In the genomic region with DNA sequence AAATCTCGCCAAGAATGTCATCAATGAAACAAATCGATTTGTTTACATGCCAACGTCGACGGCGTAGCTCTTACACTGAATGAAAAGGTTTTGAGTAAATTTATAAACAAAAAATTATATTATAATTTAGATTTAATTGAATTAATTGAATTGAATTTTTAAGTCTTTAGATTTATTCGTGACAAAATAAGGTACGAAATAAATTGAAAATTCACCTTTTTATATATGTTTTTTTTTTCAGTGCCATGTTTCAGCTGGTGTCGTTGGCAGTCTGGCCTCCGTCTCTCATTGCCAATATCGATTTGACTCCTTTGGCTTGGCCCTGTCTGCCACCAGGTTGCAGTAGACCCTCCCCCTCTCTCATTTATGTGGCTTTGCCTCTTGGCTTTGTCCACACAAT, we compare ENCODE assay signal across 4 fruit fly cellular contexts.
TF ChIP-seq lines count a peak whose summit lies in the region.

No protein-coding gene starts in this region.

- no peak for TF ChIP-seq CTCF in whole organism, embryonic (GFP tag; optimal IDR thresholded peaks at IDR 0.05; lab: Kevin White, UChicago)

TF ChIP-seq in whole organism, embryonic, 481 proteins besides CTCF, POLR2A, EP300 and RAD21 (continues in another document):
- TF ChIP-seq CG1602 (GFP tag; optimal IDR thresholded peaks at IDR 0.05; lab: Kevin White, UChicago), result no peak
- no peak for TF ChIP-seq CG6683 (GFP tag; optimal IDR thresholded peaks at IDR 0.05; lab: Kevin White, UChicago)
- no peak for TF ChIP-seq fu2 (GFP tag; optimal IDR thresholded peaks at IDR 0.05; lab: Kevin White, UChicago)
- TF ChIP-seq gem (tag; optimal IDR thresholded peaks at IDR 0.05; lab: Kevin White, UChicago), result peak; percentile 31
- TF ChIP-seq CG5953 (GFP tag; IDR thresholded peaks at IDR 0.05; lab: Robert Waterston, UW), result no peak
- TF ChIP-seq nom (GFP tag; optimal IDR thresholded peaks at IDR 0.05; lab: Kevin White, UChicago), result peak; percentile 69
- no peak for TF ChIP-seq Chrac-16 (GFP tag; optimal IDR thresholded peaks at IDR 0.05; lab: Kevin White, UChicago)
- no peak for TF ChIP-seq jumu (GFP tag; optimal IDR thresholded peaks at IDR 0.05; lab: Kevin White, UChicago)
- peak; percentile 11 for TF ChIP-seq CG8388 (GFP tag; optimal IDR thresholded peaks at IDR 0.05; lab: Kevin White, UChicago)
- no peak for TF ChIP-seq NFAT (GFP tag; IDR thresholded peaks at IDR 0.05; lab: Robert Waterston, UW)
- TF ChIP-seq ewg (GFP tag; optimal IDR thresholded peaks at IDR 0.05; lab: Kevin White, UChicago), result no peak
- TF ChIP-seq Meics (GFP tag; optimal IDR thresholded peaks at IDR 0.05; lab: Kevin White, UChicago), result no peak
- TF ChIP-seq PHDP (tag; optimal IDR thresholded peaks at IDR 0.05; lab: Kevin White, UChicago), result no peak
- no peak for TF ChIP-seq salm (tag; optimal IDR thresholded peaks at IDR 0.05; lab: Kevin White, UChicago)
- no peak for TF ChIP-seq dimm (GFP tag; IDR thresholded peaks at IDR 0.05; lab: Robert Waterston, UW)
- TF ChIP-seq Gug (GFP tag; IDR thresholded peaks at IDR 0.05; lab: Robert Waterston, UW), result no peak
- TF ChIP-seq Elba2 (GFP tag; optimal IDR thresholded peaks at IDR 0.05; lab: Kevin White, UChicago), result no peak
- no peak for TF ChIP-seq sens-2 (GFP tag; IDR thresholded peaks at IDR 0.05; lab: Robert Waterston, UW)
- TF ChIP-seq pum (GFP tag; optimal IDR thresholded peaks at IDR 0.05; lab: Kevin White, UChicago), result no peak
- no peak for TF ChIP-seq prd (optimal IDR thresholded peaks at IDR 0.05; lab: Kevin White, UChicago)
- TF ChIP-seq prd (GFP tag; IDR thresholded peaks at IDR 0.05; lab: Robert Waterston, UW), result peak; percentile 33; the same call in 1 of the 3 replicates
- no peak for TF ChIP-seq CG12104 (GFP tag; optimal IDR thresholded peaks at IDR 0.05; lab: Kevin White, UChicago)
- no peak for TF ChIP-seq CG17359 (tag; optimal IDR thresholded peaks at IDR 0.05; lab: Kevin White, UChicago)

TF ChIP-seq in whole organism, prepupa, 60 proteins besides CTCF, POLR2A, EP300 and RAD21 (continues in another document):
- peak; percentile 25 for TF ChIP-seq Sox14 (GFP tag; optimal IDR thresholded peaks at IDR 0.05; lab: Kevin White, UChicago)
- peak; percentile 23 for TF ChIP-seq Sox15 (GFP tag; optimal IDR thresholded peaks at IDR 0.05; lab: Kevin White, UChicago)
- TF ChIP-seq CG3919 (GFP tag; optimal IDR thresholded peaks at IDR 0.05; lab: Kevin White, UChicago), result peak; percentile 79
- TF ChIP-seq CG6808 (GFP tag; optimal IDR thresholded peaks at IDR 0.05; lab: Kevin White, UChicago), result peak; percentile 80
- peak; percentile 63 for TF ChIP-seq lz (GFP tag; optimal IDR thresholded peaks at IDR 0.05; lab: Kevin White, UChicago)
- TF ChIP-seq Hr39 (GFP tag; optimal IDR thresholded peaks at IDR 0.05; lab: Kevin White, UChicago), result peak; percentile 34
- peak; percentile 75 for TF ChIP-seq Ets96B (tag; optimal IDR thresholded peaks at IDR 0.05; lab: Kevin White, UChicago)
- peak; percentile 78 for TF ChIP-seq CG10669 (GFP tag; optimal IDR thresholded peaks at IDR 0.05; lab: Kevin White, UChicago)
- peak; percentile 80 for TF ChIP-seq esn (GFP tag; optimal IDR thresholded peaks at IDR 0.05; lab: Kevin White, UChicago)
- TF ChIP-seq svp (GFP tag; lab: Kevin White, UChicago), result peak; percentile 87
- peak; percentile 47 for TF ChIP-seq CG11762 (GFP tag; optimal IDR thresholded peaks at IDR 0.05; lab: Kevin White, UChicago; ENCODE audit: insufficient read depth)
- peak; percentile 35 for TF ChIP-seq CG11902 (GFP tag; optimal IDR thresholded peaks at IDR 0.05; lab: Kevin White, UChicago)
- peak; percentile 32 for TF ChIP-seq vri (GFP tag; optimal IDR thresholded peaks at IDR 0.05; lab: Kevin White, UChicago)
- peak; percentile 78 for TF ChIP-seq CG10631 (GFP tag; optimal IDR thresholded peaks at IDR 0.05; lab: Kevin White, UChicago)
- peak; percentile 93 for TF ChIP-seq Eip78C (GFP tag; lab: Kevin White, UChicago)
- peak; percentile 25 for TF ChIP-seq CG8319 (GFP tag; optimal IDR thresholded peaks at IDR 0.05; lab: Kevin White, UChicago)
- peak; percentile 76 to 81 for TF ChIP-seq ss (GFP tag; optimal IDR thresholded peaks at IDR 0.05; lab: Kevin White, UChicago)
- peak; percentile 56 for TF ChIP-seq cyc (GFP tag; optimal IDR thresholded peaks at IDR 0.05; lab: Kevin White, UChicago)
- peak; percentile 63 for TF ChIP-seq achi (GFP tag; optimal IDR thresholded peaks at IDR 0.05; lab: Kevin White, UChicago)
- TF ChIP-seq CG34406 (GFP tag; optimal IDR thresholded peaks at IDR 0.05; lab: Kevin White, UChicago), result peak; percentile 72
- TF ChIP-seq Gug (GFP tag; IDR thresholded peaks at IDR 0.05; lab: Robert Waterston, UW), result 0 out of 2 replicates have a peak, but pooled peaks have one; percentile 29
- peak; percentile 74 for TF ChIP-seq topi (GFP tag; optimal IDR thresholded peaks at IDR 0.05; lab: Kevin White, UChicago)

TF ChIP-seq in whole organism, pupa, 21 proteins besides CTCF, POLR2A, EP300 and RAD21:
- peak; percentile 61 for TF ChIP-seq CG14655 (GFP tag; optimal IDR thresholded peaks at IDR 0.05; lab: Kevin White, UChicago)
- peak; percentile 67 for TF ChIP-seq CG34367 (tag; optimal IDR thresholded peaks at IDR 0.05; lab: Kevin White, UChicago)
- TF ChIP-seq CG12605 (GFP tag; IDR thresholded peaks at IDR 0.05; lab: Robert Waterston, UW), result 0 out of 2 replicates have a peak, but pooled peaks have one; percentile 45
- TF ChIP-seq Snoo (tag; optimal IDR thresholded peaks at IDR 0.05; lab: Kevin White, UChicago), result peak; percentile 72
- no peak for TF ChIP-seq D1 (tag; optimal IDR thresholded peaks at IDR 0.05; lab: Kevin White, UChicago)
- peak; percentile 72 for TF ChIP-seq CG9948 (tag; optimal IDR thresholded peaks at IDR 0.05; lab: Kevin White, UChicago)
- peak; percentile 85 for TF ChIP-seq CG8159 (tag; optimal IDR thresholded peaks at IDR 0.05; lab: Kevin White, UChicago)
- TF ChIP-seq Pif1A (GFP tag; optimal IDR thresholded peaks at IDR 0.05; lab: Kevin White, UChicago), result peak; percentile 57
- no peak for TF ChIP-seq Ets98B (GFP tag; IDR thresholded peaks at IDR 0.05; lab: Robert Waterston, UW)
- no peak for TF ChIP-seq CG32121 (GFP tag; IDR thresholded peaks at IDR 0.05; lab: Robert Waterston, UW)
- no peak for TF ChIP-seq rn (GFP tag; IDR thresholded peaks at IDR 0.05; lab: Robert Waterston, UW)
- TF ChIP-seq CG13204 (GFP tag; optimal IDR thresholded peaks at IDR 0.05; lab: Kevin White, UChicago), result peak; percentile 62
- peak; percentile 80 for TF ChIP-seq EcR (GFP tag; optimal IDR thresholded peaks at IDR 0.05; lab: Kevin White, UChicago)
- no peak for TF ChIP-seq CG10348 (GFP tag; IDR thresholded peaks at IDR 0.05; lab: Robert Waterston, UW)
- TF ChIP-seq CG17806 (tag; optimal IDR thresholded peaks at IDR 0.05; lab: Kevin White, UChicago), result peak; percentile 73
- TF ChIP-seq CG15710 (tag; optimal IDR thresholded peaks at IDR 0.05; lab: Kevin White, UChicago), result peak; percentile 88
- TF ChIP-seq CG8301 (tag; optimal IDR thresholded peaks at IDR 0.05; lab: Kevin White, UChicago), result peak; percentile 31
- TF ChIP-seq CG4496 (GFP tag; IDR thresholded peaks at IDR 0.05; lab: Robert Waterston, UW), result no peak
- peak; percentile 50 for TF ChIP-seq gl (tag; optimal IDR thresholded peaks at IDR 0.05; lab: Kevin White, UChicago)
- peak; percentile 62 for TF ChIP-seq Pif1B (GFP tag; optimal IDR thresholded peaks at IDR 0.05; lab: Kevin White, UChicago)
- 0 out of 3 replicates have a peak, but pooled peaks have one; percentile 16 for TF ChIP-seq fd96Ca (GFP tag; IDR thresholded peaks at IDR 0.05; lab: Robert Waterston, UW)

TF ChIP-seq in whole organism, wandering third instar larva, 38 proteins besides CTCF, POLR2A, EP300 and RAD21 (continues in another document):
- no peak for TF ChIP-seq Vsx2 (GFP tag; optimal IDR thresholded peaks at IDR 0.05; lab: Kevin White, UChicago; ENCODE audit: partially characterized antibody)
- no peak for TF ChIP-seq lola (GFP tag; optimal IDR thresholded peaks at IDR 0.05; lab: Kevin White, UChicago)
- TF ChIP-seq GATAd (GFP tag; optimal IDR thresholded peaks at IDR 0.05; lab: Kevin White, UChicago), result no peak
- no peak for TF ChIP-seq Myc (optimal IDR thresholded peaks at IDR 0.05; lab: Kevin White, UChicago)
- TF ChIP-seq Hnf4 (GFP tag; optimal IDR thresholded peaks at IDR 0.05; lab: Kevin White, UChicago), result peak; percentile 46
- peak; percentile 68 for TF ChIP-seq fru (GFP tag; optimal IDR thresholded peaks at IDR 0.05; lab: Kevin White, UChicago)
- peak; percentile 76 for TF ChIP-seq OdsH (GFP tag; optimal IDR thresholded peaks at IDR 0.05; lab: Kevin White, UChicago)
- TF ChIP-seq tai (GFP tag; optimal IDR thresholded peaks at IDR 0.05; lab: Kevin White, UChicago), result peak; percentile 28
- TF ChIP-seq pan (optimal IDR thresholded peaks at IDR 0.05; lab: Kevin White, UChicago), result no peak
- TF ChIP-seq Dfd (GFP tag; optimal IDR thresholded peaks at IDR 0.05; lab: Kevin White, UChicago), result no peak
- peak; percentile 46 for TF ChIP-seq dmrt93B (GFP tag; optimal IDR thresholded peaks at IDR 0.05; lab: Kevin White, UChicago)
- peak; percentile 28 for TF ChIP-seq woc (GFP tag; optimal IDR thresholded peaks at IDR 0.05; lab: Kevin White, UChicago)
- peak; percentile 59 for TF ChIP-seq br (GFP tag; optimal IDR thresholded peaks at IDR 0.05; lab: Kevin White, UChicago)
- no peak for TF ChIP-seq Mio (GFP tag; optimal IDR thresholded peaks at IDR 0.05; lab: Kevin White, UChicago)
- peak in 1 of 2 experiments; percentile 82 for TF ChIP-seq foxo (GFP tag; optimal IDR thresholded peaks at IDR 0.05; lab: Kevin White, UChicago)
- peak; percentile 76 for TF ChIP-seq rgr (GFP tag; optimal IDR thresholded peaks at IDR 0.05; lab: Kevin White, UChicago)
- TF ChIP-seq dl (GFP tag; optimal IDR thresholded peaks at IDR 0.05; lab: Kevin White, UChicago; ENCODE audit: insufficient read depth in 1 of 2, partially characterized antibody in 2 of 2), result no peak
- no peak for TF ChIP-seq CG32264 (GFP tag; optimal IDR thresholded peaks at IDR 0.05; lab: Kevin White, UChicago)
- TF ChIP-seq Dif (GFP tag; optimal IDR thresholded peaks at IDR 0.05; lab: Kevin White, UChicago; ENCODE audit: partially characterized antibody), result peak; percentile 2
- TF ChIP-seq CrebA (GFP tag; optimal IDR thresholded peaks at IDR 0.05; lab: Kevin White, UChicago; ENCODE audit: borderline replicate concordance), result no peak
- no peak for TF ChIP-seq Abd-B (GFP tag; optimal IDR thresholded peaks at IDR 0.05; lab: Kevin White, UChicago)
- peak; percentile 76 for TF ChIP-seq brk (GFP tag; optimal IDR thresholded peaks at IDR 0.05; lab: Kevin White, UChicago)
- peak; percentile 35 for TF ChIP-seq ey (GFP tag; optimal IDR thresholded peaks at IDR 0.05; lab: Kevin White, UChicago)
- TF ChIP-seq dsf (GFP tag; optimal IDR thresholded peaks at IDR 0.05; lab: Kevin White, UChicago; ENCODE audit: borderline replicate concordance), result no peak
- TF ChIP-seq sv (GFP tag; optimal IDR thresholded peaks at IDR 0.05; lab: Kevin White, UChicago), result no peak
- no peak for TF ChIP-seq Hr83 (GFP tag; optimal IDR thresholded peaks at IDR 0.05; lab: Kevin White, UChicago; ENCODE audit: poor library complexity, severe bottlenecking)
- peak; percentile 68 for TF ChIP-seq HLH106 (tag; optimal IDR thresholded peaks at IDR 0.05; lab: Kevin White, UChicago)
- no peak for TF ChIP-seq N (GFP tag; optimal IDR thresholded peaks at IDR 0.05; lab: Kevin White, UChicago)
